Fruit fly (Drosophila melanogaster): ENCODE measurements around the gene CG44836.

- TF ChIP-seq CG8478 (optimal IDR thresholded peaks at IDR 0.05) (no peak), CTCF (optimal IDR thresholded peaks at IDR 0.05) (no peak)
Observed at dm6 chr3L:16349686-16350085, 50.4 kb downstream of the CG44836 start.
